Worm (Caenorhabditis elegans) whole organism, L3 larva: ENCODE results near the gene Y39G8B.2.

ENCODE experiments used
- eor-1 ChIP-seq, 2 experiments: fragments of 150-350 bp; optimal IDR thresholded peaks; 2 replicates each; lab custom pipeline; 2014 to 2018; ENCODE audit warnings: missing biosample characterization in 2 of 2, missing genetic modification characterization in 2 of 2
- mdl-1 ChIP-seq: fragments of 150-350 bp; optimal IDR thresholded peaks from 2 replicates; lab custom pipeline; 2014; ENCODE audit warnings: missing biosample characterization, missing genetic modification characterization
- nhr-237 ChIP-seq: fragments of 150-350 bp; optimal IDR thresholded peaks from 2 replicates; lab custom pipeline; 2014; ENCODE audit warnings: missing biosample characterization, missing genetic modification characterization
- ztf-11 ChIP-seq: fragments of 150-350 bp; optimal IDR thresholded peaks from 2 replicates; lab custom pipeline; 2014; ENCODE audit warnings: missing biosample characterization, missing genetic modification characterization

DNA sequence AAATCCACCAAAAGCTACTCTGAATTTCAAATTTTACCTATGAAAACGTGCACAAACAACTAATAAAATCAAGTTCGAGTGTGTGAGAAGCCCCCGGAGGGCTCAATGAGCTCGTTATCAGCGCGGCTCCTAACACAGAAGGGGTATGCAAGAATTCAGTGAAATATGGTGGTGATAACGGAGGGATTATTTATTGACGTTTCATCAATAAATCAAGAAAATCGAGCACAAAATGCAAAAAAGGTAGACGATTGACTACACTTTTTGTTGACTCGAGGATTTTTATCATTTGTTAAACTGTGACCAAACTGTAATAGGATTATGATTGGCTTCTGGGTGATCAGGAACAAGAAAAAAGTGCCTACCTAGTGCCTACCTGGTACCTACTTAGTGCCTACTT lies 18.6 kb downstream of the Y39G8B.2 start, which contains the start of gene zip-3:
- TF ChIP-seq nhr-237 (tag; lab: Kevin White, UChicago) (no peak), ztf-11 (tag; lab: Kevin White, UChicago) (no peak), eor-1 (tag; optimal IDR thresholded peaks at IDR 0.05; lab: Kevin White, UChicago) (no peak), mdl-1 (tag; lab: Kevin White, UChicago) (no peak)
